Fruit fly (Drosophila melanogaster) Kc167 (cell line): ENCODE results near the gene Ir68a.

ENCODE experiments used
- Myc ChIP-seq: fragments of >200 bp; optimal IDR thresholded peaks from 2 replicates; lab custom pipeline; 2017; ENCODE audit warnings: missing external identifiers
- h ChIP-seq: fragments of >200 bp; optimal IDR thresholded peaks from 3 replicates; lab custom pipeline; 2018; ENCODE audit warnings: missing external identifiers
- insv ChIP-seq: fragments of >200 bp; optimal IDR thresholded peaks from 3 replicates; lab custom pipeline; 2018; ENCODE audit warnings: missing external identifiers
- psq ChIP-seq: fragments of >200 bp; optimal IDR thresholded peaks from 2 replicates; lab custom pipeline; 2017; ENCODE audit warnings: missing external identifiers
- ttk ChIP-seq: sonication (Bioruptor generic); optimal IDR thresholded peaks from 2 replicates; lab custom pipeline; 2017; ENCODE audit warnings: missing external identifiers

DNA sequence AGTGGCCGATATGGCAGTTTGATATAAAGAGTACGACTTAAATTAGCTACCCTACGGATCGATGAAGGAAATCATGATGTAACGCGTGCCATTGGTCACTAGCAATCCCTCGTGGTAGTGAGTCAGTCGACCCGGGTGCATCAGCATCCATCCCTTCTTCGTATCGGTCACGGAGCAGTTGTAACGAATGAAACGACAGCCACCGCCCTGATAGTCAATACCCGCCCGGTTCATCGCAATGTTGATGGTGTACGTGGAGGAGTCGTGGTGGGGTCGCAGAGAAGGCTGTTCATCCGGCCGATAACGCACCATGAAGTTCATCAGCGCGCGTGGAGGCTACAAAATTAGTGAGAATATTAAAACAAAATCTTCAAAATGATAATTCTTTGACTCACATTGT lies 37.6 kb downstream of the Ir68a start:
- TF ChIP-seq h (lab: Kevin White, UChicago) (no peak), insv (lab: Kevin White, UChicago) (no peak), psq (no peak), ttk (lab: Kevin White, UChicago) (no peak), Myc (lab: Kevin White, UChicago) (no peak)
